Worm (Caenorhabditis elegans) whole organism, L4 larva: ENCODE measurements around the gene F54D5.15.

Experiments
- F37D6.2 ChIP-seq: sonication (generic microtip); optimal IDR thresholded peaks from 2 replicates; lab custom pipeline; 2016; ENCODE audit warnings: mild to moderate bottlenecking, missing genetic modification characterization, missing compliant biosample characterization
- ama-1 ChIP-seq: fragments of 150-350 bp; optimal IDR thresholded peaks from 2 replicates; lab custom pipeline; 2014; ENCODE audit warnings: inconsistent platforms, mixed read lengths
- ctbp-1 ChIP-seq: fragments of 200-800 bp; sonication (Bioruptor generic); IDR thresholded peaks from 2 replicates; pipeline ENCODE4 v1.3.6; 2022; ENCODE audit warnings: missing genetic modification reagents, missing genetic modification characterization, missing compliant biosample characterization
- egl-27 ChIP-seq: sonication (generic microtip); optimal IDR thresholded peaks from 3 replicates; lab custom pipeline; 2017; ENCODE audit warnings: missing biosample characterization, missing genetic modification reagents, missing genetic modification characterization
- lin-13 ChIP-seq: fragments of 150-350 bp; optimal IDR thresholded peaks from 2 replicates; lab custom pipeline; 2014; ENCODE audit warnings: missing biosample characterization, missing genetic modification reagents, missing genetic modification characterization
- nhr-10 ChIP-seq: fragments of 150-350 bp; optimal IDR thresholded peaks from 2 replicates; lab custom pipeline; 2014; ENCODE audit warnings: missing biosample characterization, missing genetic modification characterization

DNA sequence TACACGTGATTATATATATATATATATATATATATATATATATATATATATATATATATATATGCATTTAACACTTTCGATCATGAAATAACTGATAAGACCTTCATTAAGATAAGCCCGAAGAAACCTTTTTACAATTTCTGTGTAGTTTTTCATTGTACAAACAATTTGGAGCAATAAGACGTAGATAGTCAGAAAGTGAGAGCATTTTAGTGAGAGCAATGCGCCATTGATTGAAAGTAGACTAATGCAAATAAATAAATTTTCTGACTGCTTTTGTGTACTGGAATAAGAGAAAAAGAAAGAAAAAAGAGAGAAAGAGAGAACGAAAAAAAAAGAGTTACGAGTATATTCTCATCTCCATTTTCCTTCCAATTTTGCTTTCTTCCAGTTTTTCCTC lies 40.6 kb upstream of the F54D5.15 start:
- TF ChIP-seq nhr-10 (tag; lab: Kevin White, UChicago): no peak
- TF ChIP-seq ama-1: no peak
- TF ChIP-seq egl-27 (tag; lab: Kevin White, UChicago): no peak
- TF ChIP-seq F37D6.2 (tag; lab: Kevin White, UChicago): no peak
- TF ChIP-seq lin-13: no peak
- TF ChIP-seq ctbp-1 (GFP tag; lab: Robert Waterston, UW): no peak
